Fruit fly (Drosophila melanogaster) whole organism, embryonic: ENCODE results near the gene drn.

Source experiments
- ATbp ChIP-seq: fragments of 200-800 bp; sonication (Bioruptor generic); optimal IDR thresholded peaks from 2 replicates; lab custom pipeline; 2017; ENCODE audit warnings: missing biosample characterization, mild to moderate bottlenecking, missing genetic modification characterization, missing genetic modification reagents
- B-H1 ChIP-seq: fragments of 200-800 bp; sonication (Bioruptor generic); IDR thresholded peaks from 3 replicates; pipeline ENCODE4 v1.3.6; 2022; ENCODE audit warnings: missing biosample characterization, missing genetic modification characterization
- CG10321 ChIP-seq: fragments of 200-800 bp; sonication (Bioruptor generic); IDR thresholded peaks from 2 replicates; pipeline ENCODE4 v1.3.6; 2022; ENCODE audit warnings: missing biosample characterization, missing genetic modification characterization
- CG10654 ChIP-seq: fragments of 200-800 bp; sonication (Bioruptor generic); optimal IDR thresholded peaks from 2 replicates; lab custom pipeline; 2016; ENCODE audit warnings: missing biosample characterization, missing genetic modification characterization
- CG11456 ChIP-seq: fragments of 200-800 bp; sonication (Bioruptor generic); IDR thresholded peaks from 3 replicates; pipeline ENCODE4 v1.3.6; 2022; ENCODE audit warnings: missing biosample characterization, missing genetic modification characterization
- CG11723 ChIP-seq: fragments of 200-800 bp; sonication (Bioruptor generic); optimal IDR thresholded peaks from 2 replicates; lab custom pipeline; 2017; ENCODE audit warnings: missing biosample characterization, mild to moderate bottlenecking, missing genetic modification characterization
- CG12236 ChIP-seq: fragments of 200-800 bp; sonication (Bioruptor generic); optimal IDR thresholded peaks from 2 replicates; lab custom pipeline; 2016; ENCODE audit warnings: missing biosample characterization, missing genetic modification characterization
- CG12391 ChIP-seq: fragments of 200-800 bp; sonication (Bioruptor generic); optimal IDR thresholded peaks from 3 replicates; lab custom pipeline; 2018; ENCODE audit warnings: missing biosample characterization, mild to moderate bottlenecking, missing genetic modification characterization, moderate library complexity
- CG12744 ChIP-seq: fragments of 200-800 bp; sonication (Bioruptor generic); optimal IDR thresholded peaks from 2 replicates; lab custom pipeline; 2016; ENCODE audit warnings: missing biosample characterization, missing genetic modification characterization
- CG14441 ChIP-seq: fragments of 200-800 bp; sonication (Bioruptor generic); IDR thresholded peaks from 2 replicates; pipeline ENCODE4 v1.3.6; 2022; ENCODE audit warnings: missing biosample characterization, missing genetic modification characterization
- CG14965 ChIP-seq: fragments of 200-800 bp; sonication (Bioruptor generic); optimal IDR thresholded peaks from 2 replicates; lab custom pipeline; 2016; ENCODE audit warnings: missing biosample characterization, missing genetic modification characterization, borderline replicate concordance
- CG15601 ChIP-seq: fragments of 200-800 bp; sonication (Bioruptor generic); optimal IDR thresholded peaks from 3 replicates; lab custom pipeline; 2019; ENCODE audit warnings: missing biosample characterization, mild to moderate bottlenecking, missing genetic modification characterization, moderate library complexity
- CG31365 ChIP-seq: fragments of 200-800 bp; sonication (Bioruptor generic); optimal IDR thresholded peaks from 2 replicates; lab custom pipeline; 2018; ENCODE audit warnings: missing biosample characterization, mild to moderate bottlenecking, missing genetic modification characterization
- CG33213 ChIP-seq: fragments of 200-800 bp; sonication (Bioruptor generic); optimal IDR thresholded peaks from 3 replicates; lab custom pipeline; 2016; ENCODE audit warnings: missing biosample characterization, missing genetic modification characterization
- CG3726 ChIP-seq: fragments of 200-800 bp; sonication (Bioruptor generic); IDR thresholded peaks from 3 replicates; pipeline ENCODE4, ENCODE4 v1.3.6; 2022; ENCODE audit warnings: missing biosample characterization, missing genetic modification characterization
- CG4282 ChIP-seq: fragments of 200-800 bp; sonication (Bioruptor generic); optimal IDR thresholded peaks from 2 replicates; lab custom pipeline; 2016; ENCODE audit warnings: missing biosample characterization, missing genetic modification characterization
- CG4707 ChIP-seq: fragments of 200-800 bp; sonication (Bioruptor generic); optimal IDR thresholded peaks from 2 replicates; lab custom pipeline; 2018; ENCODE audit warnings: missing biosample characterization, mild to moderate bottlenecking, missing genetic modification characterization, moderate library complexity
- CG4820 ChIP-seq: fragments of 200-800 bp; sonication (Bioruptor generic); optimal IDR thresholded peaks from 3 replicates; lab custom pipeline; 2016; ENCODE audit warnings: missing biosample characterization, missing genetic modification characterization
- CG7271 ChIP-seq: fragments of 200-800 bp; sonication (Bioruptor generic); optimal IDR thresholded peaks from 2 replicates; lab custom pipeline; 2018; ENCODE audit warnings: missing biosample characterization, mild to moderate bottlenecking, missing genetic modification characterization, moderate library complexity
- CG9727 ChIP-seq: fragments of 200-800 bp; sonication (Bioruptor generic); optimal IDR thresholded peaks from 3 replicates; lab custom pipeline; 2017; ENCODE audit warnings: missing biosample characterization, mild to moderate bottlenecking, missing genetic modification characterization
- Deaf1 ChIP-seq: fragments of 200-800 bp; optimal IDR thresholded peaks from 3 replicates; lab custom pipeline; 2019; ENCODE audit warnings: missing biosample characterization, mild to moderate bottlenecking, missing genetic modification characterization, moderate library complexity
- Dll ChIP-seq: fragments of 200-800 bp; sonication (Bioruptor generic); IDR thresholded peaks from 4 replicates; pipeline ENCODE4 v1.3.6; 2022; ENCODE audit warnings: missing biosample characterization, missing genetic modification characterization; ENCODE audit not compliant: partially characterized antibody
- Doc3 ChIP-seq: fragments of 200-800 bp; sonication (Bioruptor generic); IDR thresholded peaks from 3 replicates; pipeline ENCODE4 v1.3.6; 2022; ENCODE audit warnings: missing biosample characterization, missing genetic modification characterization; ENCODE audit not compliant: partially characterized antibody
- HLH4C ChIP-seq: fragments of 200-800 bp; sonication (Bioruptor generic); IDR thresholded peaks from 3 replicates; pipeline ENCODE4 v1.3.6; 2022; ENCODE audit warnings: missing biosample characterization, missing genetic modification characterization; ENCODE audit not compliant: partially characterized antibody
- Hr39 ChIP-seq: fragments of >200 bp; optimal IDR thresholded peaks from 2 replicates; lab custom pipeline; 2017
- Kr ChIP-seq: fragments of 200-800 bp; sonication (Bioruptor generic); optimal IDR thresholded peaks from 2 replicates; lab custom pipeline; 2017; ENCODE audit warnings: missing biosample characterization, mild to moderate bottlenecking, missing genetic modification characterization
- Lim3 ChIP-seq: fragments of 200-800 bp; sonication (Bioruptor generic); IDR thresholded peaks from 2 replicates; pipeline ENCODE4 v1.3.6; 2022; ENCODE audit warnings: missing biosample characterization, missing genetic modification characterization
- Mrtf ChIP-seq: fragments of 200-800 bp; sonication (Bioruptor generic); IDR thresholded peaks from 3 replicates; pipeline ENCODE4 v1.3.6; 2022; ENCODE audit warnings: missing biosample characterization, missing genetic modification characterization
- Poxn ChIP-seq: fragments of 200-800 bp; sonication (Bioruptor generic); IDR thresholded peaks from 2 replicates; pipeline ENCODE4 v1.3.6; 2022; ENCODE audit warnings: missing biosample characterization, missing genetic modification characterization
- Stat92E ChIP-seq, 3 experiments: fragments of >200 bp in 2 of 3; fragments of 200-800 bp in 1 of 3; sonication (Bioruptor generic) in 1 of 3; optimal IDR thresholded peaks; 2 replicates each; lab custom pipeline; 2017 to 2019; ENCODE audit warnings: missing biosample characterization in 3 of 3, missing genetic modification characterization in 3 of 3, mild to moderate bottlenecking in 1 of 3, moderate library complexity in 1 of 3
- ato ChIP-seq: fragments of 200-800 bp; sonication (Bioruptor generic); IDR thresholded peaks from 2 replicates; pipeline ENCODE4 v1.3.6; 2022; ENCODE audit warnings: missing biosample characterization, missing genetic modification characterization; ENCODE audit not compliant: partially characterized antibody
- az2 ChIP-seq: fragments of 200-800 bp; sonication (Bioruptor generic); optimal IDR thresholded peaks from 3 replicates; lab custom pipeline; 2016; ENCODE audit warnings: missing biosample characterization, missing genetic modification characterization
- caup ChIP-seq: fragments of 200-800 bp; sonication (Bioruptor generic); optimal IDR thresholded peaks from 3 replicates; lab custom pipeline; 2017; ENCODE audit warnings: missing biosample characterization, mild to moderate bottlenecking, missing genetic modification characterization, moderate library complexity; ENCODE audit not compliant: severe bottlenecking
- disco-r ChIP-seq: fragments of 200-800 bp; sonication (Bioruptor generic); optimal IDR thresholded peaks from 2 replicates; lab custom pipeline; 2016; ENCODE audit warnings: missing biosample characterization, missing genetic modification characterization
- fu2 ChIP-seq: fragments of 200-800 bp; sonication (Bioruptor generic); optimal IDR thresholded peaks from 2 replicates; lab custom pipeline; 2016; ENCODE audit warnings: missing biosample characterization, missing genetic modification characterization
- gcm ChIP-seq: fragments of 200-800 bp; sonication (Bioruptor generic); optimal IDR thresholded peaks from 2 replicates; lab custom pipeline; 2019; ENCODE audit warnings: missing biosample characterization, mild to moderate bottlenecking, missing genetic modification characterization, moderate library complexity
- gcm2 ChIP-seq: fragments of 200-800 bp; sonication (Bioruptor generic); optimal IDR thresholded peaks from 2 replicates; lab custom pipeline; 2016; ENCODE audit warnings: missing biosample characterization, missing genetic modification characterization
- ham ChIP-seq: fragments of 200-800 bp; sonication (Bioruptor generic); IDR thresholded peaks from 2 replicates; pipeline ENCODE4 v1.3.6; 2022; ENCODE audit warnings: missing biosample characterization, missing genetic modification characterization
- inv ChIP-seq: fragments of 200-800 bp; sonication (Bioruptor generic); IDR thresholded peaks from 2 replicates; pipeline ENCODE4 v1.3.6; 2022; ENCODE audit warnings: missing biosample characterization, missing genetic modification characterization; ENCODE audit not compliant: partially characterized antibody
- lmd ChIP-seq: fragments of 200-800 bp; sonication (Bioruptor generic); IDR thresholded peaks from 2 replicates; pipeline ENCODE4 v1.3.6; 2022; ENCODE audit warnings: missing biosample characterization, missing genetic modification characterization
- onecut ChIP-seq: fragments of 200-800 bp; sonication (Bioruptor generic); IDR thresholded peaks from 2 replicates; pipeline ENCODE4 v1.3.6; 2022; ENCODE audit warnings: missing biosample characterization, missing genetic modification characterization
- org-1 ChIP-seq: fragments of 200-800 bp; sonication (Bioruptor generic); optimal IDR thresholded peaks from 2 replicates; lab custom pipeline; 2017; ENCODE audit warnings: missing biosample characterization, missing genetic modification characterization
- prd ChIP-seq, 3 experiments: fragments of >200 bp in 2 of 3; fragments of 200-800 bp in 1 of 3; sonication (Bioruptor generic) in 1 of 3; optimal IDR thresholded peaks in 2 of 3; IDR thresholded peaks in 1 of 3; 2 replicates in 2 of 3; 3 replicates in 1 of 3; pipeline versions ENCODE4 v1.3.6 to Lab custom; 2017 to 2022; ENCODE audit warnings: missing biosample characterization in 1 of 3, missing genetic modification characterization in 1 of 3
- shn ChIP-seq: fragments of 200-800 bp; sonication (Bioruptor generic); optimal IDR thresholded peaks from 3 replicates; lab custom pipeline; 2016; ENCODE audit warnings: missing biosample characterization, missing genetic modification characterization
- sna ChIP-seq: fragments of 200-800 bp; sonication (Bioruptor generic); IDR thresholded peaks from 2 replicates; pipeline ENCODE4 v1.3.6; 2022; ENCODE audit warnings: missing biosample characterization, missing genetic modification characterization; ENCODE audit not compliant: partially characterized antibody
- twi ChIP-seq: fragments of 200-800 bp; optimal IDR thresholded peaks from 2 replicates; lab custom pipeline; 2019; ENCODE audit warnings: missing biosample characterization, mild to moderate bottlenecking, missing genetic modification characterization, moderate library complexity
- unpg ChIP-seq: fragments of 200-800 bp; sonication (Bioruptor generic); optimal IDR thresholded peaks from 3 replicates; lab custom pipeline; 2018; ENCODE audit warnings: missing biosample characterization, mild to moderate bottlenecking, missing genetic modification characterization, moderate library complexity
- wdn ChIP-seq: fragments of 200-800 bp; sonication (Bioruptor generic); IDR thresholded peaks from 2 replicates; pipeline ENCODE4 v1.3.6; 2022; ENCODE audit warnings: missing biosample characterization, missing genetic modification characterization

Gene drn

DNA sequence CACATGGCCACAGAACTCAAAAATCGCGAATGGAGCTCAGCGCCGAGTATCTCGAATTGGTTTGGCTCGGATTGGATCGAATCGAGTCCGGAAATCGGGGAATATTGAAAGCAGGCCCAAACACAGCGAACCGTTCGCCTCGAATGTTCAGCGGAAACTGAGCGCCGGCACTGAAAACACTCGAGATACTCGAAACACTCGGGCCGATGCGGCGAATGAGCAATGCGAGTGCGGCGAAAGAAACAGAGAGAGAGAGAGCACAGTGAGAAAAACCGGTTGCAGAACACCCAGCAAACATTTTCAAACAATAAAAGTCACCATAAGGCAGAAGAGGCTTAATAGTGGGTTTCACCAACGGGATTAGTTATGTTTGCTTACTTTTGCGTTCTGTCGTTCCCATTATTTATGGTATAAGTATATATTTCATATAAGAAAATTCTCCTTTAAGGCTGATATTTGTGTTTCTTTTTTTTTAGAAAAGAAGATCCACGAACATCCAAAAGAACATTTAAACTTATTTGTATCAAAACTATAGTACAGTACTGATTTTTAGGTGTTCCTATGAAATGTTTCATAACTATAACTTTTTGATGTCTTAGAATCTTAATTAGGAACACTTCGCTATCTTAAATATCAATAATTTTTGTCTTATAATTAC lies 54.5 kb downstream of the drn start, which contains the start of gene FER (continued):
- TF ChIP-seq CG15601 (tag; lab: Kevin White, UChicago) (peak; percentile 5), CG4820 (GFP tag; lab: Kevin White, UChicago) (no peak), ham (GFP tag; lab: Robert Waterston, UW) (no peak), org-1 (GFP tag; lab: Kevin White, UChicago) (peak; percentile 5), CG14965 (no peak), CG33213 (GFP tag; lab: Kevin White, UChicago) (peak; percentile 34), Hr39 (lab: Kevin White, UChicago) (no peak), Mrtf (GFP tag; lab: Robert Waterston, UW) (no peak), Poxn (no peak), Dll (GFP tag; lab: Robert Waterston, UW) (no peak), prd (optimal IDR thresholded peaks at IDR 0.05; lab: Kevin White, UChicago) (no peak), prd (GFP tag; IDR thresholded peaks at IDR 0.05; lab: Robert Waterston, UW) (0 out of 3 replicates have a peak, but pooled peaks have one; percentile 29), inv (GFP tag; lab: Robert Waterston, UW) (peak; percentile 37; the same call in 1 of the 2 replicates), fu2 (GFP tag; lab: Kevin White, UChicago) (no peak), Lim3 (no peak), CG12391 (tag; lab: Kevin White, UChicago) (peak; percentile 1), onecut (GFP tag; lab: Robert Waterston, UW) (peak; percentile 58), CG14441 (GFP tag; lab: Robert Waterston, UW) (peak; percentile 11; the same call in 1 of the 2 replicates), gcm2 (no peak), CG4282 (GFP tag; lab: Kevin White, UChicago) (peak; percentile 19), CG9727 (GFP tag; lab: Kevin White, UChicago) (no peak), disco-r (GFP tag; lab: Kevin White, UChicago) (no peak), wdn (GFP tag; lab: Robert Waterston, UW) (0 out of 2 replicates have a peak, but pooled peaks have one; percentile 41), CG31365 (tag; lab: Kevin White, UChicago) (peak; percentile 14), twi (tag; lab: Kevin White, UChicago) (no peak), CG11723 (GFP tag; lab: Kevin White, UChicago) (peak; percentile 24), CG7271 (tag; lab: Kevin White, UChicago) (no peak), B-H1 (no peak), sna (GFP tag; lab: Robert Waterston, UW) (0 out of 2 replicates have a peak, but pooled peaks have one; percentile 40), CG3726 (GFP tag; lab: Robert Waterston, UW) (no peak), CG12744 (GFP tag; lab: Kevin White, UChicago) (peak; percentile 11), Stat92E (GFP tag; optimal IDR thresholded peaks at IDR 0.05; lab: Kevin White, UChicago) (peak in 1 of 3 experiments; percentile 71), gcm (GFP tag; lab: Kevin White, UChicago) (peak; percentile 30), shn (GFP tag; lab: Kevin White, UChicago) (peak; percentile 22), lmd (no peak; the same call in 1 of the 2 replicates), unpg (GFP tag; lab: Kevin White, UChicago) (no peak), Doc3 (GFP tag; lab: Robert Waterston, UW) (no peak), Deaf1 (tag; lab: Kevin White, UChicago) (peak; percentile 83), ato (GFP tag; lab: Robert Waterston, UW) (peak; percentile 68; the same call in 1 of the 2 replicates), ATbp (GFP tag; lab: Kevin White, UChicago) (peak; percentile 38), CG12236 (GFP tag; lab: Kevin White, UChicago) (no peak), az2 (no peak), Kr (GFP tag; lab: Kevin White, UChicago) (no peak), CG11456 (GFP tag; lab: Robert Waterston, UW) (peak; percentile 18; the same call in 1 of the 3 replicates), HLH4C (GFP tag; lab: Robert Waterston, UW) (peak; percentile 54; the same call in 2 of the 3 replicates), CG4707 (GFP tag; lab: Kevin White, UChicago) (peak; percentile 69), CG10654 (GFP tag; lab: Kevin White, UChicago) (no peak), caup (GFP tag; lab: Kevin White, UChicago) (peak; percentile 66), CG10321 (no peak)
